Worm (Caenorhabditis elegans) whole organism, young adult: ENCODE results near the gene K03B4.6.

Experiments used
- F39B2.1 ChIP-seq: fragments of 200-800 bp; sonication (Bioruptor generic); IDR thresholded peaks from 2 replicates; pipeline ENCODE4 v1.3.6; 2022; ENCODE audit warnings: missing genetic modification reagents, missing genetic modification characterization, missing compliant biosample characterization
- Y53F4B.3 ChIP-seq: fragments of 200-800 bp; sonication (Bioruptor generic); IDR thresholded peaks from 2 replicates; pipeline ENCODE4 v1.3.6; 2022; ENCODE audit warnings: missing genetic modification reagents, missing genetic modification characterization, missing compliant biosample characterization
- ama-1 ChIP-seq, 3 experiments: fragments of 150-350 bp in 1 of 3; sonication (generic microtip) in 2 of 3; optimal IDR thresholded peaks; 2 replicates each; lab custom pipeline; 2014 to 2018; ENCODE audit warnings: missing biosample characterization in 2 of 3, missing genetic modification characterization in 2 of 3, missing genetic modification reagents in 2 of 3
- hlh-12 ChIP-seq: sonication (generic microtip); optimal IDR thresholded peaks from 2 replicates; lab custom pipeline; 2016; ENCODE audit warnings: missing genetic modification characterization, missing compliant biosample characterization
- madf-6 ChIP-seq: fragments of 200-800 bp; sonication (Bioruptor generic); IDR thresholded peaks from 2 replicates; pipeline ENCODE4 v1.3.6; 2022; ENCODE audit warnings: missing genetic modification reagents, missing genetic modification characterization, missing compliant biosample characterization
- mxl-1 ChIP-seq: sonication (generic microtip); optimal IDR thresholded peaks from 2 replicates; lab custom pipeline; 2016; ENCODE audit warnings: missing genetic modification characterization, missing compliant biosample characterization
- ztf-6 ChIP-seq: fragments of 200-800 bp; sonication (Bioruptor generic); IDR thresholded peaks from 2 replicates; pipeline ENCODE4 v1.3.6; 2022; ENCODE audit warnings: missing genetic modification reagents, missing genetic modification characterization, missing compliant biosample characterization

DNA sequence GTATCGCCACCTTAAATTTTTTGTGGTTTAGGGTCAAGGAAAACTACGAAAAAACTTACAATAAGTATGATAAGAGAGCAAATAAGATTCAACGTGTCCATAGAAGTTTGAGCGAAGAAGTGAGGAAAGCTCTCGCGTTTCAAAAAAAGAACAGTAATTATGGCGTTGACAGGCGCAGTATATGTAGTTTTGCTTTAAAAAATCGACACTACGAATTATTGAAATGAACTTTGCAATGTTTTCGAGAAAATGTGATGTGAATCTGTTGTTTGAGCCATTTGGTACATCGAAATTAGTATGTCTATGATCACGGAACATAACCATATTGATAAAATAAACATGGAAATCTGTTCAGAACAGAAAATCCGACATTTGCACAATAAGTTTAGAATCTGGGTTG is 13.6 kb downstream of the K03B4.6 start, which contains the start of gene srx-74:
- no peak for TF ChIP-seq madf-6
- no peak for TF ChIP-seq ama-1 (optimal IDR thresholded peaks at IDR 0.05; lab: Kevin White, UChicago)
- TF ChIP-seq ama-1 (GFP tag; optimal IDR thresholded peaks at IDR 0.05; lab: Kevin White, UChicago): no peak
- no peak for TF ChIP-seq F39B2.1
- no peak for TF ChIP-seq hlh-12 (tag; lab: Kevin White, UChicago)
- no peak for TF ChIP-seq Y53F4B.3 (GFP tag; lab: Robert Waterston, UW)
- TF ChIP-seq ztf-6 (GFP tag; lab: Robert Waterston, UW): no peak
- no peak for TF ChIP-seq mxl-1 (tag; lab: Kevin White, UChicago)
